Worm (Caenorhabditis elegans): ENCODE results near the gene twk-25.

twk-25 gene

DNA sequence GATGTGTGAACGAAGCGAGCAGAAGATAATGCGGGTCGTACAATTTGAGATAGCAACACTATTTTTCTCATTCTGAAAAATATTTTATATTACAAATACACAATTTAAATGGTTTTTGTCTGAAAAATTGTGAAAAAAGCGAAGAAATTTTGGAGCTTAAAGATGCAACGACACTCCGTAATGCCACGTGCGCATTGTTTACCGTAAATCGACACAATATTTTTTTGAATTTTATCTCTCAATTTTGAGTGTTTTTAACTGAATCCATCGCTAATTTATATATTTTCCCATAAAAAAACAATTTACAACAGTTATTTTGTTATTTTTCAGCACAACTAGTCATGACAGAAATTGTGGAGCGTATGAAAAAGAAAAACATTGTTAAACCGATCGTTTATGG lies 16.4 kb downstream of the twk-25 start, which contains the start of the genes M04B2.4 and gfl-1 (continued):
- TF ChIP-seq efl-1 (optimal IDR thresholded peaks at IDR 0.05) = peak; percentile 34 to 67
- TF ChIP-seq efl-1 (GFP tag; optimal IDR thresholded peaks at IDR 0.05 in 1 of 2) = peak; percentile 76 to 96
- TF ChIP-seq irx-1 (tag; optimal IDR thresholded peaks at IDR 0.05) = peak; percentile 35
- no peak for TF ChIP-seq rnt-1 (tag; optimal IDR thresholded peaks at IDR 0.05)
- peak; percentile 4 for TF ChIP-seq unc-86 (tag; optimal IDR thresholded peaks at IDR 0.05)
- peak; percentile 50 for TF ChIP-seq dsc-1 (tag; optimal IDR thresholded peaks at IDR 0.05)
- TF ChIP-seq skn-1 (tag; optimal IDR thresholded peaks at IDR 0.05) = peak; percentile 51
- TF ChIP-seq Y116A8C.19 (tag; optimal IDR thresholded peaks at IDR 0.05; ENCODE audit: borderline replicate concordance) = no peak
- TF ChIP-seq aha-1 (tag; optimal IDR thresholded peaks at IDR 0.05) = no peak
- no peak for TF ChIP-seq tlp-1 (tag; optimal IDR thresholded peaks at IDR 0.05)
- TF ChIP-seq mdl-1 (tag; optimal IDR thresholded peaks at IDR 0.05) = no peak
- TF ChIP-seq nhr-85 (tag) = peak; percentile 37
- no peak for TF ChIP-seq C04F5.9 (tag; optimal IDR thresholded peaks at IDR 0.05)
- no peak for TF ChIP-seq hlh-17 (GFP tag; optimal IDR thresholded peaks at IDR 0.05; ENCODE audit: borderline replicate concordance)
- TF ChIP-seq ces-1 (GFP tag; optimal IDR thresholded peaks at IDR 0.05) = no peak
- TF ChIP-seq fos-1 (tag; optimal IDR thresholded peaks at IDR 0.05) = no peak
- TF ChIP-seq xbp-1 (tag; optimal IDR thresholded peaks at IDR 0.05) = peak; percentile 53
- no peak for TF ChIP-seq nhr-11 (tag; optimal IDR thresholded peaks at IDR 0.05)
- peak; percentile 59 for TF ChIP-seq nhr-71 (tag; optimal IDR thresholded peaks at IDR 0.05)
- TF ChIP-seq zag-1 (tag; optimal IDR thresholded peaks at IDR 0.05) = no peak
- peak; percentile 7 for TF ChIP-seq nhr-77 (tag; optimal IDR thresholded peaks at IDR 0.05)
- TF ChIP-seq unc-30 (tag; optimal IDR thresholded peaks at IDR 0.05) = no peak
- TF ChIP-seq ztf-4 (tag; optimal IDR thresholded peaks at IDR 0.05) = no peak
- TF ChIP-seq ets-5 (GFP tag; IDR thresholded peaks at IDR 0.05) = no peak

DNA sequence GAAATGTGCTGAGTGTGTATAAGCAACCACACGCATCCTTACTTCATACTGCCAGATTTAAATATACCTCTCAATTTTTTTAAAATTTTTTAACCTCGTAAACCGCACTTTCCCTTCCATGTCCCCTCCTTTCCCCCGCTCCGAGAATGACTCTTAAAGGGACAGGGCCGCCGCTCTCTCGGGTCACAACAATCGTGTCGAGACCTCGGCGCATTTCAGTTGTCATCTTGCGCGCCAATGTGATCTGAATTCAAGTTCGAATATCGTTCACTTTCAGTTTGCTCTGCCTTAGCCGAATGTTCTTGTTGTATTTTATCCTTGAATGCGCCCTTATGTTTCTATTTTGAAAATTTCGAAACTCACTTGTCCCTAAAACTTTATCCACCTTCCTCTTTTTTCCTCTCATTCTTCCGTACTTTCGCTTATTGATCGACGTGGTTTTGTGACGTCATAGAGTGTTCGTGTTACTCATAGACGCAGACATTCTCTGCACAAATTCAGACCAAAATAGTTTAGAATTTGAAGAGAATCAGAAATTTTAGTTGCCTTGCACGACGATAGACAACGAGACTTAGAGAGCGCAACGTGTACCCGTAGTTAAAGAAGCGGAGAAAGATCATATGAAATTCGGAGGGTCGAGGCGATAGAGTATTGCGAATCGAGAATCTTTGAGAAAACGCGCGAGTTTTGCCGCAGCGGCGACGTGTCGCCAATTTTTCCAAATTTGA lies 17.9 kb downstream of the twk-25 start:
- peak; percentile 37 for TF ChIP-seq lin-13 (GFP tag; optimal IDR thresholded peaks at IDR 0.05)
- no peak for TF ChIP-seq mab-9 (GFP tag; IDR thresholded peaks at IDR 0.05)
- peak; percentile 90 for TF ChIP-seq nhr-71 (tag; optimal IDR thresholded peaks at IDR 0.05)
- TF ChIP-seq pax-3 (tag; optimal IDR thresholded peaks at IDR 0.05) = peak; percentile 35
- TF ChIP-seq alr-1 (tag; optimal IDR thresholded peaks at IDR 0.05; ENCODE audit: borderline replicate concordance) = no peak
- peak; percentile 74 for TF ChIP-seq rnt-1 (tag; optimal IDR thresholded peaks at IDR 0.05)
- peak; percentile 95 for TF ChIP-seq lin-14 (GFP tag; optimal IDR thresholded peaks at IDR 0.05)
- peak; percentile 56 for TF ChIP-seq nhr-237 (tag; optimal IDR thresholded peaks at IDR 0.05)
- no peak for TF ChIP-seq tlp-1 (tag; optimal IDR thresholded peaks at IDR 0.05)
- peak; percentile 86 for TF ChIP-seq snu-23 (GFP tag; optimal IDR thresholded peaks at IDR 0.05)
- peak; percentile 71 for TF ChIP-seq ztf-4 (tag; optimal IDR thresholded peaks at IDR 0.05)
- peak; percentile 37 for TF ChIP-seq C16A3.4 (tag; optimal IDR thresholded peaks at IDR 0.05)
- TF ChIP-seq fkh-10 (GFP tag; optimal IDR thresholded peaks at IDR 0.05) = peak; percentile 27
- TF ChIP-seq nhr-11 (tag; optimal IDR thresholded peaks at IDR 0.05) = peak; percentile 70
- peak; percentile 39 for TF ChIP-seq unc-86 (tag; optimal IDR thresholded peaks at IDR 0.05)
- TF ChIP-seq nhr-90 (tag; optimal IDR thresholded peaks at IDR 0.05; ENCODE audit: poor library complexity) = peak; percentile 48
- peak; percentile 79 for TF ChIP-seq tbx-2 (tag; optimal IDR thresholded peaks at IDR 0.05)
- peak; percentile 74 for TF ChIP-seq fos-1 (tag; optimal IDR thresholded peaks at IDR 0.05)
- TF ChIP-seq lin-35 (GFP tag; optimal IDR thresholded peaks at IDR 0.05) = peak; percentile 28 to 79
- TF ChIP-seq aha-1 (tag; optimal IDR thresholded peaks at IDR 0.05) = no peak
- no peak for TF ChIP-seq ceh-90 (tag; optimal IDR thresholded peaks at IDR 0.05)
- peak; percentile 79 for TF ChIP-seq swsn-7 (tag; optimal IDR thresholded peaks at IDR 0.05)
- TF ChIP-seq vab-15 (tag; optimal IDR thresholded peaks at IDR 0.05) = peak; percentile 4
- TF ChIP-seq nhr-47 (tag; optimal IDR thresholded peaks at IDR 0.05) = peak; percentile 80
- TF ChIP-seq grh-1 (GFP tag; IDR thresholded peaks at IDR 0.05) = peak; percentile 25; the same call in 1 of the 2 replicates
- peak; percentile 26 to 67 (median 37) for TF ChIP-seq ceh-82 (tag; optimal IDR thresholded peaks at IDR 0.05)
- peak; percentile 82 for TF ChIP-seq nhr-20 (tag; optimal IDR thresholded peaks at IDR 0.05)
- peak; percentile 77 for TF ChIP-seq xbp-1 (tag; optimal IDR thresholded peaks at IDR 0.05)
- no peak for TF ChIP-seq egl-13 (tag; optimal IDR thresholded peaks at IDR 0.05)
- TF ChIP-seq ceh-63 (GFP tag; optimal IDR thresholded peaks at IDR 0.05) = no peak
- no peak for TF ChIP-seq ets-5 (GFP tag; IDR thresholded peaks at IDR 0.05)
- TF ChIP-seq skn-1 (tag; optimal IDR thresholded peaks at IDR 0.05) = peak; percentile 68
- peak; percentile 76 to 88 for TF ChIP-seq efl-1 (optimal IDR thresholded peaks at IDR 0.05)
- TF ChIP-seq efl-1 (GFP tag; optimal IDR thresholded peaks at IDR 0.05 in 1 of 2) = peak; percentile 39 to 90
- TF ChIP-seq nhr-12 (tag; optimal IDR thresholded peaks at IDR 0.05) = no peak
- no peak for TF ChIP-seq fkh-4 (tag; optimal IDR thresholded peaks at IDR 0.05; ENCODE audit: borderline replicate concordance)
- no peak for TF ChIP-seq unc-30 (tag; optimal IDR thresholded peaks at IDR 0.05)
- peak in 2 of 6 experiments; percentile 9 to 53 for TF ChIP-seq elt-3 (tag; optimal IDR thresholded peaks at IDR 0.05)

Data from whole organism, L1 larva.